Fruit fly (Drosophila melanogaster): ENCODE results near the gene CG32264.

DNA sequence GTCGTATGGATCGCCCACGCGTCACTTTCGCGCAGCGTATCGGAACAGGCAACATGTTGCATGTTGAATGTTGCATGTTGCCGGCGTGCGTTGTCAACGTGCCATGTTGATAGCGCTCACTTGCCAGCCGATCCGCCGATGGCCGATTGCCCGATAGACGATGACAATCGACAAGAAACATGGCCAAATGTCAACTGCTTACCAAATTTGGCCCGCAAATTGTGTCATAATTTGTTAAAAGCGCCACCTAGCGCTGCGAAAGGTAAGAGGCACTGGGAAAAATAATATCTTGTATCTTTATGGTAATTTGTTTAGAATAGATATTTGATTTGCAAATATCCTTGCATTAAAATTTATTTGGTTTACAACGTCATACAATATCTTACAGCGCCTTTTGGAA lies 103.8 kb downstream of the CG32264 start:
- TF ChIP-seq Myc (optimal IDR thresholded peaks at IDR 0.05), result no peak
- TF ChIP-seq Abd-B (GFP tag; optimal IDR thresholded peaks at IDR 0.05), result no peak
- TF ChIP-seq Dif (GFP tag; optimal IDR thresholded peaks at IDR 0.05; ENCODE audit: partially characterized antibody), result no peak
- no peak for TF ChIP-seq Vsx2 (GFP tag; optimal IDR thresholded peaks at IDR 0.05; ENCODE audit: partially characterized antibody)
- no peak for TF ChIP-seq CG9705 (GFP tag; optimal IDR thresholded peaks at IDR 0.05)
- no peak for TF ChIP-seq pan (optimal IDR thresholded peaks at IDR 0.05)
- TF ChIP-seq rgr (GFP tag; optimal IDR thresholded peaks at IDR 0.05), result no peak
- TF ChIP-seq fru (GFP tag; optimal IDR thresholded peaks at IDR 0.05), result no peak
- TF ChIP-seq tai (GFP tag; optimal IDR thresholded peaks at IDR 0.05), result no peak
- TF ChIP-seq CG32264 (GFP tag; optimal IDR thresholded peaks at IDR 0.05), result no peak
- TF ChIP-seq sage (GFP tag; optimal IDR thresholded peaks at IDR 0.05), result no peak
